Worm (Caenorhabditis elegans): ENCODE measurements around the gene Y50E8A.11.

Gene Y50E8A.11

ce11 chrV:14791703-14792102 lies 10.5 kb downstream of the Y50E8A.11 start:
- no peak for TF ChIP-seq ztf-4 (tag; optimal IDR thresholded peaks at IDR 0.05)
- no peak for TF ChIP-seq ceh-28 (tag; optimal IDR thresholded peaks at IDR 0.05)
- TF ChIP-seq lin-39 (tag; optimal IDR thresholded peaks at IDR 0.05): no peak
- no peak for TF ChIP-seq egl-5 (tag; optimal IDR thresholded peaks at IDR 0.05)
- TF ChIP-seq skn-1 (tag; optimal IDR thresholded peaks at IDR 0.05): no peak
- TF ChIP-seq jun-1 (tag; optimal IDR thresholded peaks at IDR 0.05): no peak
- no peak for TF ChIP-seq nfya-1 (tag; optimal IDR thresholded peaks at IDR 0.05; ENCODE audit: insufficient read depth)
- TF ChIP-seq ZK546.5 (tag; optimal IDR thresholded peaks at IDR 0.05): no peak
- no peak for TF ChIP-seq lin-15B (tag; optimal IDR thresholded peaks at IDR 0.05)
- TF ChIP-seq unc-39 (tag; optimal IDR thresholded peaks at IDR 0.05): no peak
- TF ChIP-seq fkh-2 (tag; optimal IDR thresholded peaks at IDR 0.05): no peak
- no peak for TF ChIP-seq nhr-28 (tag; optimal IDR thresholded peaks at IDR 0.05)
- TF ChIP-seq elt-1 (tag; optimal IDR thresholded peaks at IDR 0.05): no peak
- no peak for TF ChIP-seq ama-1 (optimal IDR thresholded peaks at IDR 0.05)
- no peak for TF ChIP-seq ceh-9 (tag; optimal IDR thresholded peaks at IDR 0.05)
- TF ChIP-seq unc-62 (GFP tag; optimal IDR thresholded peaks at IDR 0.05): no peak
- TF ChIP-seq snpc-4 (tag; optimal IDR thresholded peaks at IDR 0.05): no peak
- no peak for TF ChIP-seq pha-4 (tag; optimal IDR thresholded peaks at IDR 0.05)

- TF ChIP-seq ceh-28 (tag; optimal IDR thresholded peaks at IDR 0.05): no peak
- no peak for TF ChIP-seq unc-39 (tag; optimal IDR thresholded peaks at IDR 0.05)
- no peak for TF ChIP-seq nhr-12 (tag; optimal IDR thresholded peaks at IDR 0.05)
- no peak for TF ChIP-seq lsy-12 (tag; optimal IDR thresholded peaks at IDR 0.05)
- TF ChIP-seq elt-1 (tag; optimal IDR thresholded peaks at IDR 0.05): no peak
- no peak for TF ChIP-seq egl-27 (tag; optimal IDR thresholded peaks at IDR 0.05)
- no peak for TF ChIP-seq lin-15B (tag; optimal IDR thresholded peaks at IDR 0.05)
- TF ChIP-seq mml-1 (tag; optimal IDR thresholded peaks at IDR 0.05): no peak
- TF ChIP-seq ama-1 (optimal IDR thresholded peaks at IDR 0.05): no peak
- no peak for TF ChIP-seq nhr-67 (tag; optimal IDR thresholded peaks at IDR 0.05)
- TF ChIP-seq nfya-1 (tag; optimal IDR thresholded peaks at IDR 0.05; ENCODE audit: insufficient read depth): no peak
These were observed 11.1 kb downstream of the Y50E8A.11 start for ce11 chrV:14792346-14792745.

ce11 chrV:14793043-14793442 lies 11.8 kb downstream of the Y50E8A.11 start:
- TF ChIP-seq nfya-1 (tag; optimal IDR thresholded peaks at IDR 0.05; ENCODE audit: insufficient read depth): no peak
- TF ChIP-seq pqm-1 (tag; optimal IDR thresholded peaks at IDR 0.05): no peak
- no peak for TF ChIP-seq ztf-11 (tag; optimal IDR thresholded peaks at IDR 0.05)
- TF ChIP-seq nhr-28 (tag; optimal IDR thresholded peaks at IDR 0.05): no peak
- no peak for TF ChIP-seq pha-4 (tag; optimal IDR thresholded peaks at IDR 0.05)
- no peak for TF ChIP-seq nhr-76 (tag; optimal IDR thresholded peaks at IDR 0.05)
- no peak for TF ChIP-seq elt-1 (tag; optimal IDR thresholded peaks at IDR 0.05)
- TF ChIP-seq aly-2 (tag; optimal IDR thresholded peaks at IDR 0.05): no peak

ce11 chrV:14797886-14798285 lies 16.7 kb downstream of the Y50E8A.11 start:
- TF ChIP-seq jun-1 (tag; optimal IDR thresholded peaks at IDR 0.05): no peak
- TF ChIP-seq nhr-28 (tag; optimal IDR thresholded peaks at IDR 0.05): no peak
- TF ChIP-seq ceh-9 (tag; optimal IDR thresholded peaks at IDR 0.05): no peak
- no peak for TF ChIP-seq zag-1 (tag; optimal IDR thresholded peaks at IDR 0.05)

- no peak for TF ChIP-seq nhr-237 (tag; optimal IDR thresholded peaks at IDR 0.05)
- no peak for TF ChIP-seq eor-1 (tag; optimal IDR thresholded peaks at IDR 0.05)
- TF ChIP-seq lin-39 (tag; optimal IDR thresholded peaks at IDR 0.05): peak; percentile 45
- peak; percentile 24 for TF ChIP-seq nhr-11 (tag; optimal IDR thresholded peaks at IDR 0.05)
- TF ChIP-seq skn-1 (tag; optimal IDR thresholded peaks at IDR 0.05): no peak
- no peak for TF ChIP-seq snpc-4 (tag; optimal IDR thresholded peaks at IDR 0.05)
These were observed 19.2 kb downstream of the Y50E8A.11 start for ce11 chrV:14800402-14800801.

- TF ChIP-seq R02D3.7 (tag; optimal IDR thresholded peaks at IDR 0.05): no peak
- TF ChIP-seq nhr-11 (tag; optimal IDR thresholded peaks at IDR 0.05): no peak
- no peak for TF ChIP-seq nhr-43 (tag; optimal IDR thresholded peaks at IDR 0.05; ENCODE audit: poor library complexity, severe bottlenecking)
- TF ChIP-seq pha-4 (tag; optimal IDR thresholded peaks at IDR 0.05): no peak
- peak; percentile 67 for TF ChIP-seq nhr-25 (tag; optimal IDR thresholded peaks at IDR 0.05)
- TF ChIP-seq lsy-12 (tag; optimal IDR thresholded peaks at IDR 0.05): no peak
- TF ChIP-seq egl-5 (tag; optimal IDR thresholded peaks at IDR 0.05): no peak
- TF ChIP-seq nfya-1 (tag; optimal IDR thresholded peaks at IDR 0.05; ENCODE audit: insufficient read depth): no peak
- no peak for TF ChIP-seq egl-27 (tag; optimal IDR thresholded peaks at IDR 0.05)
- TF ChIP-seq lin-39 (tag; optimal IDR thresholded peaks at IDR 0.05): peak; percentile 2
These were observed 25.0 kb downstream of the Y50E8A.11 start for ce11 chrV:14806204-14806737.

Data from whole organism, L3 larva.